Worm (Caenorhabditis elegans): ENCODE measurements around the gene gdh-1.

DNA sequence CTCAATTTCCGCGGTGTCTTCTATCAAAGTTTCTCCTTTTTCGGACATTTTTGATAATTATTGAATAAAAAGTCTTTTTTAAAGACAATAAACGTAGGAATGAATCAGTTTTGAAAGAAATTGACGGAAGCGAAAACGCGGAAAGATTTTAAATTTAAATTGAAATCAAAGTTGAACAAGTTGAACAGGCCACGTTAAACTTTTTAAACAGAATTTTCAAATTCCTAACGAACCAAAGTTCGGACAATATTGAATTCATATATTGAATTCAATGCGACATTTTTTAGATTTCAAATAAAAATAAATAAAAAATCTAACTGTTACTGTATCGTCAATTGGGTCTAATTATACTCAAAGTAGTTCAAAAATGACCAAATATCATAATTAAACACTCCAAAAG, 3.3 kb upstream of the gdh-1 start, which contains the start of gene hdl-1:
- no peak for TF ChIP-seq unc-62 (GFP tag; optimal IDR thresholded peaks at IDR 0.05)
- TF ChIP-seq fkh-10 (GFP tag; optimal IDR thresholded peaks at IDR 0.05) = no peak
- TF ChIP-seq ceh-88 (GFP tag; IDR thresholded peaks at IDR 0.05) = no peak

Data from whole organism, L1 larva.